Worm (Caenorhabditis elegans): ENCODE results near the gene C34C12.8.

DNA sequence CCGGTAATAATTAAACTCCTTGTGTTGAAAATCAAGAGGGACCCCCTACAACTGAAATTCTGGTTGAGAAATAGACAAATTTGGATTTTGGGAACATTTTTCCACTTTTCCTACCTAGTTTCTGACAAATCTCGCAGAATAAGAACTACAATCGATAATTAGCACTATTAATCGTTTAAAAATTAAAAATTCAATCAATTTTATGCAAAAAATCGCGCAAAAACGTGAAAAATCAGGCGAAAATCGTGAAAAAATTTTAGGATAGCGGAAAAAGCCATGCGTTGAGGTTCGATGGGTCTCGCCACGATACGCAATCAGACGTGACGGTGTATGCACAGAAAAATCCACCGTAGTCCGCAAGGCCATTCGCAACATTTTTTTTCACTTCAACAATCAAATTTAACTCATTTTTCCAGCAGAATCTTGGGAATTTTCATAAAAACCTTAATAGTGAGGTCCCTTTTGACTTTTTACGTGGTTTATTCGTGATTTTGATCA, 44.9 kb downstream of the C34C12.8 start, which contains the start of gene lias-1:
- TF ChIP-seq flt-1 (GFP tag; IDR thresholded peaks at IDR 0.05) (no peak), tra-4 (tag; optimal IDR thresholded peaks at IDR 0.05) (no peak), ama-1 (optimal IDR thresholded peaks at IDR 0.05) (no peak), scrt-1 (GFP tag; IDR thresholded peaks at IDR 0.05) (no peak), ceh-36 (tag; optimal IDR thresholded peaks at IDR 0.05) (no peak), pes-1 (GFP tag; IDR thresholded peaks at IDR 0.05) (0 out of 2 replicates have a peak, but pooled peaks have one; percentile 50), ets-7 (tag; optimal IDR thresholded peaks at IDR 0.05) (no peak), F13C5.2 (tag; optimal IDR thresholded peaks at IDR 0.05) (peak; percentile 85), B0310.2 (tag; optimal IDR thresholded peaks at IDR 0.05) (no peak), hmg-4 (GFP tag; optimal IDR thresholded peaks at IDR 0.05) (peak; percentile 15), sea-1 (GFP tag; conservative IDR thresholded peaks at IDR 0.05) (no peak), hmbx-1 (tag; optimal IDR thresholded peaks at IDR 0.05) (no peak), aly-1 (tag; optimal IDR thresholded peaks at IDR 0.05) (peak; percentile 35), tbx-11 (GFP tag; IDR thresholded peaks at IDR 0.05) (no peak)

Measured in whole organism, early embryonic.